Fruit fly (Drosophila melanogaster) whole organism: ENCODE measurements around the gene CG31407.

ENCODE experiments used
- CG8478 ChIP-seq: fragments of >200 bp; optimal IDR thresholded peaks from 2 replicates; lab custom pipeline; 2018; ENCODE audit warnings: inconsistent platforms
- Dll ChIP-seq: fragments of >200 bp; optimal IDR thresholded peaks from 2 replicates; lab custom pipeline; 2017
- pan ChIP-seq: fragments of >200 bp; optimal IDR thresholded peaks from 2 replicates; lab custom pipeline; 2017
- psq ChIP-seq: fragments of >200 bp; optimal IDR thresholded peaks from 2 replicates; lab custom pipeline; 2017
- usp ChIP-seq: fragments of >200 bp; optimal IDR thresholded peaks from 2 replicates; lab custom pipeline; 2017; ENCODE audit warnings: missing biosample characterization, missing genetic modification characterization, mixed read lengths

dm6 chr3R:10048775-10048841 lies 23.7 kb upstream of the CG31407 start, which contains the start of gene CG12811:
- no peak for TF ChIP-seq pan (lab: Kevin White, UChicago)
- no peak for TF ChIP-seq Dll
- TF ChIP-seq CG8478 = no peak
- no peak for TF ChIP-seq usp (GFP tag; lab: Kevin White, UChicago)
- no peak for TF ChIP-seq psq (lab: Kevin White, UChicago)
